Worm (Caenorhabditis elegans): ENCODE data around the gene dbt-1.

DNA sequence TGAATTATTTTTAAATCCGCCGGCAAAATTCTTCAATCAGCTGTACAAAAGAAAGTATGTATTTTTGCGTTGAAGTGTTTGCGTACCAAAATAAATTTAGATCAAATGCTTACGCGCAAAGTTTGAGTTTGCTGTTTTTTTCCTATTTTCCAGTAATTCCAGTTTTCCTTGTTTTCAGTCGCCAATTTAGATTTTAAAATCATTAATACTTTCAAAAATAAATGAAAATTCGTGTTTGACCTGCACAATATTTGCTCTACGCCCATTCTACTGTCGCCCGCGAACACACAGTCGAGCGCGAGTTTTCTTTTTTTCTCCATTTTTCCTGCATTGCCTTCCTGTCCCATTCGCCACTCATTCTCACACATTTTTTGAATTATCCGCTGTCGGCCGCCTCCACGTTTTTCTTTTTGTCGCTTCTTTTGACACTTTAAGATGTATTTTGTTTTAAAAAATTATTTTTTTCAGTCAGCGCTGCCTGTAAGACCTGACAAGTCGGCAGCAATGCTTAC, 52.2 kb downstream of the dbt-1 start, which contains the start of gene ptc-1:
- TF ChIP-seq ZK337.2 (GFP tag; IDR thresholded peaks at IDR 0.05) (no peak), lir-3 (tag; optimal IDR thresholded peaks at IDR 0.05) (no peak), aha-1 (tag) (no peak), lsy-2 (tag; optimal IDR thresholded peaks at IDR 0.05) (no peak), jun-1 (tag; optimal IDR thresholded peaks at IDR 0.05) (no peak), mep-1 (tag; optimal IDR thresholded peaks at IDR 0.05) (no peak), dpl-1 (GFP tag; optimal IDR thresholded peaks at IDR 0.05) (no peak), ZK546.5 (tag; optimal IDR thresholded peaks at IDR 0.05) (no peak), ceh-62 (tag; optimal IDR thresholded peaks at IDR 0.05) (no peak), pqm-1 (tag; optimal IDR thresholded peaks at IDR 0.05) (no peak)
